Fruit fly (Drosophila melanogaster): ENCODE results near the gene toc.

Gene toc

dm6 chr2L:3092535-3092934 lies 52.1 kb downstream of the toc start (continued):
- peak; percentile 9 for TF ChIP-seq CG15011 (GFP tag; optimal IDR thresholded peaks at IDR 0.05)
- 0 out of 3 replicates have a peak, but pooled peaks have one; percentile 10 for TF ChIP-seq Dbx (GFP tag; IDR thresholded peaks at IDR 0.05)
- TF ChIP-seq CG7928 (GFP tag; optimal IDR thresholded peaks at IDR 0.05), result no peak
- no peak for TF ChIP-seq her (GFP tag; optimal IDR thresholded peaks at IDR 0.05)
- TF ChIP-seq lilli (GFP tag; optimal IDR thresholded peaks at IDR 0.05), result peak; percentile 52
- no peak for TF ChIP-seq CG11085 (GFP tag; IDR thresholded peaks at IDR 0.05)
- no peak for TF ChIP-seq oc (tag; optimal IDR thresholded peaks at IDR 0.05)
- no peak for TF ChIP-seq crc (GFP tag; optimal IDR thresholded peaks at IDR 0.05)
- peak; percentile 55 for TF ChIP-seq PHDP (tag; optimal IDR thresholded peaks at IDR 0.05)
- TF ChIP-seq CG1603 (tag; optimal IDR thresholded peaks at IDR 0.05), result peak; percentile 7
- TF ChIP-seq Dek (tag; optimal IDR thresholded peaks at IDR 0.05), result peak; percentile 41
- TF ChIP-seq sr (GFP tag; IDR thresholded peaks at IDR 0.05), result no peak
- peak; percentile 69 for TF ChIP-seq Sox102F (GFP tag; optimal IDR thresholded peaks at IDR 0.05)
- peak; percentile 35 for TF ChIP-seq sob (GFP tag; IDR thresholded peaks at IDR 0.05)
- peak; percentile 81 for TF ChIP-seq lab (GFP tag; optimal IDR thresholded peaks at IDR 0.05)
- 0 out of 2 replicates have a peak, but pooled peaks have one; percentile 4 for TF ChIP-seq Rx (GFP tag; IDR thresholded peaks at IDR 0.05)
- TF ChIP-seq prd (optimal IDR thresholded peaks at IDR 0.05), result no peak
- TF ChIP-seq prd (GFP tag; IDR thresholded peaks at IDR 0.05), result 0 out of 3 replicates have a peak, but pooled peaks have one; percentile 40
- peak; percentile 50 for TF ChIP-seq gro (GFP tag; optimal IDR thresholded peaks at IDR 0.05)
- TF ChIP-seq CG10565 (GFP tag; optimal IDR thresholded peaks at IDR 0.05), result no peak
- no peak for TF ChIP-seq D (optimal IDR thresholded peaks at IDR 0.05)
- TF ChIP-seq D (GFP tag; optimal IDR thresholded peaks at IDR 0.05), result peak; percentile 7
- TF ChIP-seq Fer1 (GFP tag; optimal IDR thresholded peaks at IDR 0.05), result peak; percentile 31
- TF ChIP-seq Dip3 (GFP tag; optimal IDR thresholded peaks at IDR 0.05), result peak; percentile 21
- peak; percentile 17 for TF ChIP-seq HLH54F (GFP tag; optimal IDR thresholded peaks at IDR 0.05)
- TF ChIP-seq CG18011 (GFP tag; optimal IDR thresholded peaks at IDR 0.05), result no peak
- TF ChIP-seq CG9797 (GFP tag; optimal IDR thresholded peaks at IDR 0.05), result no peak
- TF ChIP-seq mam (GFP tag; optimal IDR thresholded peaks at IDR 0.05), result peak; percentile 35
- TF ChIP-seq CG9817 (tag; optimal IDR thresholded peaks at IDR 0.05), result peak; percentile 11
- no peak for TF ChIP-seq CG11696 (GFP tag; IDR thresholded peaks at IDR 0.05)
- TF ChIP-seq HLH3B (GFP tag; IDR thresholded peaks at IDR 0.05), result peak; percentile 42; the same call in 1 of the 2 replicates
- peak; percentile 21 for TF ChIP-seq pum (GFP tag; optimal IDR thresholded peaks at IDR 0.05)
- TF ChIP-seq CG4820 (GFP tag; optimal IDR thresholded peaks at IDR 0.05), result no peak
- peak; percentile 5 for TF ChIP-seq CG13624 (GFP tag; optimal IDR thresholded peaks at IDR 0.05)
- no peak for TF ChIP-seq CG8924 (tag; optimal IDR thresholded peaks at IDR 0.05)
- no peak for TF ChIP-seq sim (GFP tag; IDR thresholded peaks at IDR 0.05)
- peak; percentile 3 for TF ChIP-seq Myb (GFP tag; optimal IDR thresholded peaks at IDR 0.05)
- TF ChIP-seq esg (GFP tag; conservative IDR thresholded peaks at IDR 0.05), result peak; percentile 45; the same call in 1 of the 2 replicates
- peak; percentile 24 for TF ChIP-seq scrt (GFP tag; optimal IDR thresholded peaks at IDR 0.05)
- no peak for TF ChIP-seq luna (GFP tag; optimal IDR thresholded peaks at IDR 0.05)
- TF ChIP-seq CG32532 (GFP tag; IDR thresholded peaks at IDR 0.05), result peak; percentile 32; the same call in 1 of the 2 replicates
- 0 out of 3 replicates have a peak, but pooled peaks have one; percentile 34 for TF ChIP-seq otp (GFP tag; IDR thresholded peaks at IDR 0.05)
- TF ChIP-seq CG10979 (tag; optimal IDR thresholded peaks at IDR 0.05), result peak; percentile 31
- peak; percentile 44 for TF ChIP-seq cwo (GFP tag; optimal IDR thresholded peaks at IDR 0.05)
- TF ChIP-seq Meics (GFP tag; optimal IDR thresholded peaks at IDR 0.05), result peak; percentile 30
- TF ChIP-seq grn (GFP tag; optimal IDR thresholded peaks at IDR 0.05), result peak; percentile 24
- TF ChIP-seq Rfx (GFP tag; IDR thresholded peaks at IDR 0.05), result peak; percentile 50
- peak; percentile 37; the same call in 1 of the 2 replicates for TF ChIP-seq slbo (GFP tag; IDR thresholded peaks at IDR 0.05)
- TF ChIP-seq CG12769 (tag; optimal IDR thresholded peaks at IDR 0.05), result peak; percentile 41
- TF ChIP-seq Hr51 (GFP tag; optimal IDR thresholded peaks at IDR 0.05), result peak in 1 of 2 experiments; percentile 66
- TF ChIP-seq ase (GFP tag; IDR thresholded peaks at IDR 0.05), result 0 out of 3 replicates have a peak, but pooled peaks have one; percentile 33
